Fruit fly (Drosophila melanogaster) whole organism, wandering third instar larva: Measurements from ENCODE around the gene CG13978.

ENCODE experiments used
- HLH106 ChIP-seq: fragments of 200-800 bp; optimal IDR thresholded peaks from 3 replicates; lab custom pipeline; 2019; ENCODE audit warnings: missing biosample characterization, mild to moderate bottlenecking, missing genetic modification characterization, moderate library complexity
- Hr83 ChIP-seq: fragments of 200-300 bp; sonication (Bioruptor generic); optimal IDR thresholded peaks from 2 replicates; lab custom pipeline; 2016; ENCODE audit warnings: missing biosample characterization, mild to moderate bottlenecking, missing genetic modification characterization, moderate library complexity; ENCODE audit not compliant: poor library complexity, severe bottlenecking
- Mio ChIP-seq: sonication (Bioruptor generic); optimal IDR thresholded peaks from 2 replicates; lab custom pipeline; 2016; ENCODE audit warnings: missing biosample characterization, missing genetic modification characterization
- pan ChIP-seq: fragments of >200 bp; optimal IDR thresholded peaks from 2 replicates; lab custom pipeline; 2017

- TF ChIP-seq Hr83, result no peak
- TF ChIP-seq pan, result no peak
- no peak for TF ChIP-seq Mio (GFP tag; lab: Kevin White, UChicago)
- no peak for TF ChIP-seq HLH106 (tag; lab: Kevin White, UChicago)
Measured at dm6 chr3R:27437308-27437707, 26.7 kb upstream of the CG13978 start, which contains the start of gene side.
